Fruit fly (Drosophila melanogaster) S2 (cell line): ENCODE results near the gene CG6836.

Source experiments
- CG8478 ChIP-seq: fragments of >200 bp; optimal IDR thresholded peaks from 2 replicates; lab custom pipeline; 2018
- CTCF ChIP-seq, 2 experiments: fragments of >200 bp; optimal IDR thresholded peaks; 2 replicates each; lab custom pipeline; 2018

dm6 chr3L:18976720-18977119 lies 26.3 kb downstream of the CG6836 start:
- no peak for TF ChIP-seq CTCF (optimal IDR thresholded peaks at IDR 0.05; lab: Kevin White, UChicago)
- TF ChIP-seq CG8478 (lab: Kevin White, UChicago), result no peak
